Fruit fly (Drosophila melanogaster) whole organism, embryonic: ENCODE measurements around the gene ninaC.

ENCODE experiments used
- CG14860 ChIP-seq: fragments of 200-800 bp; sonication (Bioruptor generic); IDR thresholded peaks from 3 replicates; pipeline ENCODE4 v1.3.6; 2022; ENCODE audit warnings: missing biosample characterization, missing genetic modification characterization; ENCODE audit not compliant: partially characterized antibody
- CG3065 ChIP-seq: fragments of 200-800 bp; sonication (Bioruptor generic); optimal IDR thresholded peaks from 2 replicates; lab custom pipeline; 2016; ENCODE audit warnings: missing biosample characterization, missing genetic modification characterization
- D19A ChIP-seq: fragments of 200-800 bp; optimal IDR thresholded peaks from 3 replicates; lab custom pipeline; 2019; ENCODE audit warnings: missing biosample characterization, mild to moderate bottlenecking, missing genetic modification characterization, moderate library complexity
- eve ChIP-seq, 2 experiments: fragments of >200 bp; optimal IDR thresholded peaks; 2 replicates each; lab custom pipeline; 2017; ENCODE audit warnings: missing biosample characterization in 2 of 2, missing genetic modification characterization in 2 of 2
- gem ChIP-seq: fragments of 200-800 bp; sonication (Bioruptor generic); optimal IDR thresholded peaks from 2 replicates; lab custom pipeline; 2019; ENCODE audit warnings: missing biosample characterization, mild to moderate bottlenecking, missing genetic modification characterization, moderate library complexity
- sqz ChIP-seq: fragments of 200-800 bp; sonication (Bioruptor generic); optimal IDR thresholded peaks from 3 replicates; lab custom pipeline; 2018; ENCODE audit warnings: missing biosample characterization, mild to moderate bottlenecking, missing genetic modification characterization

dm6 chr2L:7407638-7408037, 30.1 kb downstream of the ninaC start:
- TF ChIP-seq D19A (tag; lab: Kevin White, UChicago): no peak
- TF ChIP-seq sqz (GFP tag; lab: Kevin White, UChicago): no peak
- no peak for TF ChIP-seq gem (tag; lab: Kevin White, UChicago)
- no peak for TF ChIP-seq CG14860 (GFP tag; lab: Robert Waterston, UW)
- TF ChIP-seq CG3065 (GFP tag; lab: Kevin White, UChicago): no peak
- TF ChIP-seq eve (GFP tag; optimal IDR thresholded peaks at IDR 0.05; lab: Kevin White, UChicago): no peak
